Worm (Caenorhabditis elegans) whole organism, L3 larva: ENCODE data around the gene F13H10.3.

ENCODE experiments used
- R02D3.7 ChIP-seq: fragments of 150-350 bp; optimal IDR thresholded peaks from 2 replicates; lab custom pipeline; 2014; ENCODE audit warnings: missing biosample characterization, missing genetic modification characterization
- ama-1 ChIP-seq: fragments of 150-350 bp; optimal IDR thresholded peaks from 2 replicates; lab custom pipeline; 2018
- ceh-16 ChIP-seq: sonication (generic microtip); optimal IDR thresholded peaks from 2 replicates; lab custom pipeline; 2017; ENCODE audit warnings: missing biosample characterization, missing genetic modification characterization
- ceh-28 ChIP-seq: fragments of 150-350 bp; optimal IDR thresholded peaks from 2 replicates; lab custom pipeline; 2014; ENCODE audit warnings: missing biosample characterization, missing genetic modification reagents, missing genetic modification characterization
- ceh-82 ChIP-seq: fragments of 150-350 bp; optimal IDR thresholded peaks from 2 replicates; lab custom pipeline; 2014; ENCODE audit warnings: missing biosample characterization, missing genetic modification characterization
- ceh-9 ChIP-seq: sonication (generic microtip); optimal IDR thresholded peaks from 2 replicates; lab custom pipeline; 2018; ENCODE audit warnings: missing biosample characterization, missing genetic modification characterization
- daf-12 ChIP-seq: fragments of 150-350 bp; optimal IDR thresholded peaks from 2 replicates; lab custom pipeline; 2014; ENCODE audit warnings: missing biosample characterization, missing genetic modification reagents, missing genetic modification characterization
- egl-27 ChIP-seq: sonication (generic microtip); optimal IDR thresholded peaks from 4 replicates; lab custom pipeline; 2017; ENCODE audit warnings: missing biosample characterization, missing genetic modification reagents, missing genetic modification characterization
- egl-5 ChIP-seq: fragments of 150-350 bp; optimal IDR thresholded peaks from 2 replicates; lab custom pipeline; 2017; ENCODE audit warnings: missing biosample characterization, missing genetic modification reagents, missing genetic modification characterization, inconsistent platforms
- elt-1 ChIP-seq: fragments of 150-350 bp; optimal IDR thresholded peaks from 2 replicates; lab custom pipeline; 2014; ENCODE audit warnings: missing biosample characterization, missing genetic modification characterization
- elt-2 ChIP-seq: sonication (generic microtip); optimal IDR thresholded peaks from 2 replicates; lab custom pipeline; 2016; ENCODE audit warnings: missing genetic modification reagents, mild to moderate bottlenecking, missing genetic modification characterization, missing compliant biosample characterization
- elt-3 ChIP-seq, 3 experiments: fragments of 150-350 bp in 1 of 3; sonication (generic microtip) in 2 of 3; optimal IDR thresholded peaks; 2 replicates in 2 of 3; 4 replicates in 1 of 3; lab custom pipeline; 2014 to 2017; ENCODE audit warnings: missing biosample characterization in 3 of 3, missing genetic modification characterization in 3 of 3
- eor-1 ChIP-seq, 2 experiments: fragments of 150-350 bp; optimal IDR thresholded peaks; 2 replicates each; lab custom pipeline; 2014 to 2018; ENCODE audit warnings: missing biosample characterization in 2 of 2, missing genetic modification characterization in 2 of 2
- fkh-10 ChIP-seq: sonication (generic microtip); optimal IDR thresholded peaks from 2 replicates; lab custom pipeline; 2017; ENCODE audit warnings: missing biosample characterization, missing genetic modification reagents, missing genetic modification characterization
- fkh-2 ChIP-seq: fragments of 150-350 bp; optimal IDR thresholded peaks from 2 replicates; lab custom pipeline; 2014; ENCODE audit warnings: missing biosample characterization, missing genetic modification reagents, missing genetic modification characterization
- fos-1 ChIP-seq: fragments of 150-350 bp; optimal IDR thresholded peaks from 2 replicates; lab custom pipeline; 2014; ENCODE audit warnings: missing biosample characterization, missing genetic modification characterization
- hmg-11 ChIP-seq: sonication (generic microtip); optimal IDR thresholded peaks from 2 replicates; lab custom pipeline; 2016; ENCODE audit warnings: missing genetic modification characterization, missing compliant biosample characterization
- jun-1 ChIP-seq: fragments of 150-350 bp; optimal IDR thresholded peaks from 2 replicates; lab custom pipeline; 2014; ENCODE audit warnings: missing biosample characterization, missing genetic modification reagents, missing genetic modification characterization
- lin-15B ChIP-seq: fragments of 150-350 bp; optimal IDR thresholded peaks from 2 replicates; lab custom pipeline; 2014; ENCODE audit warnings: missing biosample characterization, missing genetic modification characterization
- lin-39 ChIP-seq: fragments of 150-350 bp; optimal IDR thresholded peaks from 2 replicates; lab custom pipeline; 2018; ENCODE audit warnings: missing biosample characterization, missing genetic modification reagents, missing genetic modification characterization
- lsy-12 ChIP-seq: sonication (generic microtip); optimal IDR thresholded peaks from 2 replicates; lab custom pipeline; 2016; ENCODE audit warnings: mild to moderate bottlenecking, missing genetic modification characterization, missing compliant biosample characterization
- mdl-1 ChIP-seq: fragments of 150-350 bp; optimal IDR thresholded peaks from 2 replicates; lab custom pipeline; 2014; ENCODE audit warnings: missing biosample characterization, missing genetic modification characterization
- mml-1 ChIP-seq: fragments of 150-350 bp; sonication (generic microtip); optimal IDR thresholded peaks from 3 replicates; lab custom pipeline; 2014; ENCODE audit warnings: missing biosample characterization, missing genetic modification characterization
- nfya-1 ChIP-seq: sonication (generic microtip); optimal IDR thresholded peaks from 2 replicates; lab custom pipeline; 2017; ENCODE audit warnings: missing genetic modification characterization, mild to moderate bottlenecking, missing compliant biosample characterization, antibody characterized with exemption, moderate library complexity; ENCODE audit not compliant: insufficient read depth
- nhr-11 ChIP-seq: fragments of 150-350 bp; optimal IDR thresholded peaks from 2 replicates; lab custom pipeline; 2014; ENCODE audit warnings: missing biosample characterization, missing genetic modification characterization
- nhr-12 ChIP-seq: fragments of 150-350 bp; optimal IDR thresholded peaks from 2 replicates; lab custom pipeline; 2014; ENCODE audit warnings: missing biosample characterization, missing genetic modification characterization
- nhr-23 ChIP-seq: fragments of 150-350 bp; optimal IDR thresholded peaks from 2 replicates; lab custom pipeline; 2014; ENCODE audit warnings: missing biosample characterization, missing genetic modification reagents, missing genetic modification characterization
- nhr-25 ChIP-seq: sonication (generic microtip); optimal IDR thresholded peaks from 2 replicates; lab custom pipeline; 2017; ENCODE audit warnings: missing biosample characterization, missing genetic modification characterization
- nhr-28 ChIP-seq: fragments of 150-350 bp; optimal IDR thresholded peaks from 2 replicates; lab custom pipeline; 2014; ENCODE audit warnings: missing biosample characterization, missing genetic modification characterization
- nhr-43 ChIP-seq: sonication (generic microtip); optimal IDR thresholded peaks from 2 replicates; lab custom pipeline; 2016; ENCODE audit warnings: mild to moderate bottlenecking, missing genetic modification characterization, missing compliant biosample characterization; ENCODE audit not compliant: poor library complexity, severe bottlenecking
- nhr-67 ChIP-seq: fragments of 150-350 bp; optimal IDR thresholded peaks from 2 replicates; lab custom pipeline; 2014; ENCODE audit warnings: missing biosample characterization, missing genetic modification characterization
- nhr-77 ChIP-seq: fragments of 150-350 bp; optimal IDR thresholded peaks from 2 replicates; lab custom pipeline; 2014; ENCODE audit warnings: missing biosample characterization, missing genetic modification characterization
- pha-4 ChIP-seq: fragments of 150-350 bp; optimal IDR thresholded peaks from 2 replicates; lab custom pipeline; 2014; ENCODE audit warnings: missing biosample characterization, missing genetic modification reagents, missing genetic modification characterization
- pqm-1 ChIP-seq: fragments of 150-350 bp; optimal IDR thresholded peaks from 2 replicates; lab custom pipeline; 2017; ENCODE audit warnings: missing biosample characterization, missing genetic modification characterization, inconsistent platforms
- skn-1 ChIP-seq: fragments of 150-350 bp; optimal IDR thresholded peaks from 2 replicates; lab custom pipeline; 2014; ENCODE audit warnings: missing biosample characterization, missing genetic modification characterization
- tbx-2 ChIP-seq: sonication (generic microtip); optimal IDR thresholded peaks from 2 replicates; lab custom pipeline; 2016; ENCODE audit warnings: mild to moderate bottlenecking, missing genetic modification characterization, missing compliant biosample characterization
- unc-39 ChIP-seq: sonication (generic microtip); optimal IDR thresholded peaks from 4 replicates; lab custom pipeline; 2017; ENCODE audit warnings: missing biosample characterization, missing genetic modification characterization
- zag-1 ChIP-seq: fragments of 150-350 bp; optimal IDR thresholded peaks from 2 replicates; lab custom pipeline; 2014; ENCODE audit warnings: missing biosample characterization, missing genetic modification characterization
- ztf-11 ChIP-seq: fragments of 150-350 bp; optimal IDR thresholded peaks from 2 replicates; lab custom pipeline; 2014; ENCODE audit warnings: missing biosample characterization, missing genetic modification characterization
- ztf-4 ChIP-seq: fragments of 150-350 bp; optimal IDR thresholded peaks from 2 replicates; lab custom pipeline; 2014; ENCODE audit warnings: missing biosample characterization, missing genetic modification characterization

F13H10.3 gene

DNA sequence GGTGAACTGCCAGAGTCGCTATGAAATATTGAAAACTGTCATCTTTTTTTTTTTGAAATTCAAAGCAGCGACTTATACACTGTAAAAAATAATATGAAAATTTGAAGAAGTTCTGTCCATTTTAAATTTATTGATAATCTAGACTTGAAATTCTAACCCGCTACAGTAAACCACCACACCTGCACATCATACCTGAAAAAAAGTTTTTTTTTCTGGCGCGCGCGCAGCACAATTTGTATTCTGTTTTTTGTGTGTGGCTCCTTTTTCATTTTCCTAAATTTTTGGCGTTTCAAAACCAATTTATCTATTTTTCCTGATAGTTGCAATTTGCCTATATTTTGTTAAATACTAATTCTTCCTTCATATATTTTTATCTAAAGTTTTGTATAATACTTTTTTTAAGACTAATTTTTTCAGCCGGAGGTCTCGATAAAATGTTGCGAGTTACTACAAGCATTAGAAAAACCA is 30.2 kb downstream of the F13H10.3 start, which contains the start of gene cyb-2.1:
cyb-2.1 (plus strand) TSS at position 418 of the 468 bp plus-strand sequence.
- TF ChIP-seq ztf-11 (tag; lab: Kevin White, UChicago), result no peak
- TF ChIP-seq tbx-2 (tag; lab: Kevin White, UChicago), result no peak
- no peak for TF ChIP-seq fos-1 (tag; lab: Kevin White, UChicago)
- TF ChIP-seq lsy-12 (tag; lab: Kevin White, UChicago), result no peak
- TF ChIP-seq daf-12 (tag; lab: Kevin White, UChicago), result no peak
- TF ChIP-seq nhr-28 (tag; lab: Kevin White, UChicago), result no peak
- TF ChIP-seq nhr-77 (tag; lab: Kevin White, UChicago), result no peak
- no peak for TF ChIP-seq R02D3.7 (tag; lab: Kevin White, UChicago)
- no peak for TF ChIP-seq ztf-4 (tag; lab: Kevin White, UChicago)
- no peak for TF ChIP-seq elt-1 (tag; lab: Kevin White, UChicago)

DNA sequence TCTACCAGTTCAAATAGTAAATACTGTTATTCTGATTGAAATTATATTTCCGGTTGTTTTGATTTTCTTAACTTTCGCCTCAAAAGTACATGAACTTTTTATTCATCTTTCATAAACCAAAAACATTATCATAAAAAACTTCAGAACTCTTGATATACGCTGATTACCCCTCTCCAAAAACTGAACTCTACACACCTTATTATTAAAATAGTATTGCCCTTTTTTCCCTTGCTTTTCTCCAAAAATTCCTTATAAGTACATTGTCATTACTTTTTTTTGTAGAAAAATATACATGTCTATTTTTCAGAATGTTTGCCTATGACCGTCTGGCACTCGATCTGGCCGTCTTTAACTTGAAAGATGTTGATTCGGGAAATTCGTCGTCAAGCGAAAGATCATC is 34.0 kb downstream of the F13H10.3 start, which contains the start of gene Y43E12A.2:
Y43E12A.2 (plus strand) TSS at position 301 of the 400 bp plus-strand sequence.
- TF ChIP-seq pha-4 (tag; lab: Kevin White, UChicago), result peak; percentile 14
- TF ChIP-seq unc-39 (tag; lab: Kevin White, UChicago), result no peak
- TF ChIP-seq skn-1 (tag; lab: Kevin White, UChicago), result no peak

DNA sequence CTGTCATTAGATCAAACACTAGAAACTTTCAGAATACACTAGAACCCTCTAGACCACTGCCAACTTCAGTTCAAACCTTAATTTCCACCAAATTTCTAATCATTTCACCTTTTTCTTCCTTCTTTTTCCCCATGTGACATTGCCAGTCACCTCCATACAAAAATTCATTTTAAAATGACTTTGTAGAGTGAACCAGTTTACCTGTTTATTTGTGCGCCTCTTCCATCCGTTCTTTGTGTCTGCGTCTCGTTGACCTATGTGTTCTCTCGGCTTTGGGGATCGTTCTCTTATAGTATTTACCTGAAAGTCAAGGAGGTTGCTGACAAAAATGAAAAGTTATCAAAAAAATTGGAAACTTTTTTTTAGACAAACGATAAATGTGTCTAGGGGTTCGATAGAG is 35.1 kb downstream of the F13H10.3 start:
- TF ChIP-seq jun-1 (no peak), mml-1 (tag; lab: Kevin White, UChicago) (no peak), pqm-1 (no peak), fkh-10 (no peak), ceh-9 (no peak), pha-4 (tag; lab: Kevin White, UChicago) (peak; percentile 38), elt-2 (tag; lab: Kevin White, UChicago) (peak; percentile 17), nhr-25 (peak; percentile 6), elt-1 (tag; lab: Kevin White, UChicago) (no peak), nhr-23 (tag; lab: Kevin White, UChicago) (no peak), lin-15B (tag; lab: Kevin White, UChicago) (no peak), egl-27 (no peak), ceh-82 (tag; lab: Kevin White, UChicago) (no peak), zag-1 (no peak), nhr-11 (tag; lab: Kevin White, UChicago) (no peak), ceh-28 (tag; lab: Kevin White, UChicago) (no peak), eor-1 (tag; optimal IDR thresholded peaks at IDR 0.05; lab: Kevin White, UChicago) (no peak), elt-3 (tag; optimal IDR thresholded peaks at IDR 0.05; lab: Kevin White, UChicago) (no peak)
- TF ChIP-seq, all 47 proteins: peak for 3

DNA sequence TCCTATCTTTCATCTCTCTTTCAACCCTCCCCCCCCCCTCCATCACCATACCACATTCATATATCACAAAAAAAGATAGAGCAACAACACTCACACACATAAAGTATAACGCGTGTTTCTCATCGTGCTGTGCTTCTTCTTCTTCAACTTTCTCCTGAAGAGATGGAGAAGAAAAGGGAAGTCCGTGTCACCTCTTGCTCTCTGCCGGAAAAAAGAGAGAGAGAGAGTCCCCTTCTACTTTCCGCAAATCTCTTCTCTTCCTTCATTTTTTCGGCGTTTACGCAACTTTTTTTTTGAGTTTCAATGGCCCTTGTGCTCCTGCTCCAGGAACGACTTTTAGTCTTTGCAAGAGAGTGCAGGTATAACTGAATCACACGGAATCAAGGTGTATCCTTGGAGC is 36.1 kb downstream of the F13H10.3 start:
- TF ChIP-seq nfya-1 (peak; percentile 30), ceh-16 (tag; lab: Kevin White, UChicago) (no peak), lin-39 (tag; lab: Kevin White, UChicago) (peak; percentile 34), egl-5 (tag; lab: Kevin White, UChicago) (peak; percentile 12), fkh-10 (peak; percentile 53)

DNA sequence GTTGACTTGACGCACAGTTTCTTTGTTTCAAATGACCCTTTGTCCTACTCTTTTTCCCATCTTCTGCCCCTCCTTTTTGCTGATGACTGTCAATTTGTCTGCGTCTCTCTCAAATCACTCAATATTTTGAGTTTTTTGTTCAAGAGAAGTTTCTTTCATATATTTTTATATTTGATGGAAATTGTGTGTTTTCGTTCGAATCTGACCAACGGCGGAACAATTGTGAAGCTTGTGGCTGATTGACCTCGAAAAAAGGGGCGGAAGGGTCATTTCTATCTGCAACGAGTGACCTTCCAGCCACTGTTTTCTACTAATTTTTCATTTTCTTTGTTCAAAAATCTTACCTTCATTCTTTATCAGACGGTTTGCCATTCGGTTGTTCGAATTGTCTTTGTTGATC is 37.1 kb downstream of the F13H10.3 start:
- TF ChIP-seq tbx-2 (tag; lab: Kevin White, UChicago) (no peak), nhr-25 (peak; percentile 61)

DNA sequence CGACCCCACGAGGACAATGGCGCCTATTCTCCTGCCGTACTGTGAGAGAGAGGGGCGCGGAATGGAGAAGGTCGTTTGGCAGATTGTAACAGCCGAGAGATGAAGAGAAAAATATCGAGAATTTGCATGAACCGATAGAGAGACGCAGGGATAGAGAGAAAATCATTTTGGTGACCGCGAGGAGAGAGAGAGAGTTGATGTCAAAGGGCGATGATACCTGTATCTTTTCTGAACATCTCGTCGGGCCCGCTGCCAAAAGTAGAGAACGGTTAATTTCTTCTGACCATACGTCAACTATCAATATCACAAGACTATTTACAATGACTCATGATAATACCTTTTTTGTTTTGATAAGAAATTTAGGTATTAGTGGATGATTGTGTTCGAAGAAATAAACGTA is 39.8 kb downstream of the F13H10.3 start:
- TF ChIP-seq ceh-28 (tag; lab: Kevin White, UChicago), result peak; percentile 21
- peak; percentile 44 for TF ChIP-seq elt-2 (tag; lab: Kevin White, UChicago)
- TF ChIP-seq fkh-2 (tag; lab: Kevin White, UChicago), result no peak
- TF ChIP-seq R02D3.7 (tag; lab: Kevin White, UChicago), result no peak
- TF ChIP-seq elt-1 (tag; lab: Kevin White, UChicago), result peak; percentile 73
- TF ChIP-seq ama-1 (lab: Kevin White, UChicago), result peak; percentile 36
- TF ChIP-seq mdl-1, result peak; percentile 53
- TF ChIP-seq pqm-1, result peak; percentile 22
- TF ChIP-seq daf-12 (tag; lab: Kevin White, UChicago), result no peak
- TF ChIP-seq nhr-25, result peak; percentile 95
- no peak for TF ChIP-seq jun-1
- TF ChIP-seq nfya-1, result peak; percentile 24
- TF ChIP-seq nhr-43 (tag; lab: Kevin White, UChicago), result peak; percentile 61
- peak; percentile 24 for TF ChIP-seq hmg-11 (tag; lab: Kevin White, UChicago)
- TF ChIP-seq pha-4 (tag; lab: Kevin White, UChicago), result peak; percentile 55
- no peak for TF ChIP-seq ceh-9
- TF ChIP-seq nhr-12 (tag; lab: Kevin White, UChicago), result no peak
- peak; percentile 46 for TF ChIP-seq nhr-23 (tag; lab: Kevin White, UChicago)
- TF ChIP-seq nhr-67 (tag; lab: Kevin White, UChicago), result no peak
- TF ChIP-seq, all 47 proteins: peak for 12
